Worm (Caenorhabditis elegans) whole organism, late embryonic: ENCODE results near the gene C33D9.10.
"Not testable (repeated sequence)": the region's sequence is repeated elsewhere in the genome, so short reads cannot be mapped to it uniquely, and the experiment has no call there.

Experiments
- T23F11.4 ChIP-seq: fragments of 200-800 bp; sonication (Bioruptor generic); optimal IDR thresholded peaks from 2 replicates; lab custom pipeline; 2018; ENCODE audit warnings: mild to moderate bottlenecking, missing genetic modification characterization, missing compliant biosample characterization
- Y22D7AL.16 ChIP-seq: sonication (generic microtip); optimal IDR thresholded peaks from 2 replicates; lab custom pipeline; 2016; ENCODE audit warnings: missing genetic modification characterization, missing compliant biosample characterization
- ceh-19 ChIP-seq: fragments of 200-800 bp; sonication (Bioruptor generic); optimal IDR thresholded peaks from 2 replicates; lab custom pipeline; 2018; ENCODE audit warnings: mild to moderate bottlenecking, missing genetic modification characterization, missing compliant biosample characterization
- ceh-2 ChIP-seq: sonication (generic microtip); optimal IDR thresholded peaks from 2 replicates; lab custom pipeline; 2016; ENCODE audit warnings: missing genotype, missing genetic modification characterization, missing compliant biosample characterization
- ceh-22 ChIP-seq: sonication (generic microtip); optimal IDR thresholded peaks from 2 replicates; lab custom pipeline; 2017; ENCODE audit warnings: missing biosample characterization, missing genetic modification characterization
- ceh-24 ChIP-seq: sonication (generic microtip); optimal IDR thresholded peaks from 2 replicates; lab custom pipeline; 2016; ENCODE audit warnings: mild to moderate bottlenecking, missing genetic modification characterization, missing compliant biosample characterization
- ceh-31 ChIP-seq: sonication (generic microtip); optimal IDR thresholded peaks from 2 replicates; lab custom pipeline; 2016; ENCODE audit warnings: missing genetic modification characterization, missing compliant biosample characterization
- ceh-45 ChIP-seq: fragments of 200-800 bp; sonication (Bioruptor generic); IDR thresholded peaks from 2 replicates; pipeline ENCODE4 v1.3.6; 2022; ENCODE audit warnings: missing genetic modification reagents, missing genetic modification characterization, missing compliant biosample characterization
- ceh-48 ChIP-seq: sonication (generic microtip); optimal IDR thresholded peaks from 2 replicates; lab custom pipeline; 2016; ENCODE audit warnings: missing genetic modification characterization, inconsistent platforms, missing compliant biosample characterization
- ceh-9 ChIP-seq: sonication (generic microtip); optimal IDR thresholded peaks from 2 replicates; lab custom pipeline; 2016; ENCODE audit warnings: mild to moderate bottlenecking, missing genetic modification characterization, inconsistent platforms, missing compliant biosample characterization
- dmd-4 ChIP-seq: sonication (generic microtip); optimal IDR thresholded peaks from 2 replicates; lab custom pipeline; 2016; ENCODE audit warnings: borderline replicate concordance, missing genetic modification characterization, missing compliant biosample characterization
- dve-1 ChIP-seq: sonication (generic microtip); optimal IDR thresholded peaks from 2 replicates; lab custom pipeline; 2017; ENCODE audit warnings: antibody characterized with exemption, mild to moderate bottlenecking, missing genetic modification characterization, missing compliant biosample characterization
- elt-2 ChIP-seq: sonication (generic microtip); optimal IDR thresholded peaks from 2 replicates; lab custom pipeline; 2016; ENCODE audit warnings: missing genetic modification reagents, missing genetic modification characterization, missing compliant biosample characterization
- fax-1 ChIP-seq: sonication (generic microtip); optimal IDR thresholded peaks from 2 replicates; lab custom pipeline; 2016; ENCODE audit warnings: missing genotype, missing genetic modification characterization, missing compliant biosample characterization
- hlh-13 ChIP-seq: fragments of 200-800 bp; sonication (Bioruptor generic); optimal IDR thresholded peaks from 2 replicates; lab custom pipeline; 2018; ENCODE audit warnings: mild to moderate bottlenecking, missing genetic modification characterization, missing compliant biosample characterization
- lim-6 ChIP-seq: sonication (generic microtip); optimal IDR thresholded peaks from 2 replicates; lab custom pipeline; 2016; ENCODE audit warnings: missing genetic modification characterization, missing compliant biosample characterization
- lin-11 ChIP-seq: fragments of 200-800 bp; sonication (Bioruptor generic); optimal IDR thresholded peaks from 2 replicates; lab custom pipeline; 2018; ENCODE audit warnings: mild to moderate bottlenecking, missing genetic modification characterization, missing compliant biosample characterization
- madf-2 ChIP-seq: sonication (generic microtip); optimal IDR thresholded peaks from 2 replicates; lab custom pipeline; 2017; ENCODE audit warnings: missing genetic modification characterization, missing compliant biosample characterization
- nfya-1 ChIP-seq: sonication (generic microtip); optimal IDR thresholded peaks from 2 replicates; lab custom pipeline; 2017; ENCODE audit warnings: missing genetic modification characterization, mild to moderate bottlenecking, missing compliant biosample characterization, antibody characterized with exemption, moderate library complexity
- nhr-11 ChIP-seq: fragments of 150-350 bp; optimal IDR thresholded peaks from 2 replicates; lab custom pipeline; 2014; ENCODE audit warnings: missing biosample characterization, missing genetic modification characterization
- nhr-232 ChIP-seq: sonication (generic microtip); optimal IDR thresholded peaks from 2 replicates; lab custom pipeline; 2016; ENCODE audit warnings: missing genetic modification characterization, missing compliant biosample characterization
- npax-4 ChIP-seq: sonication (generic microtip); optimal IDR thresholded peaks from 2 replicates; lab custom pipeline; 2016; ENCODE audit warnings: missing genetic modification characterization, missing compliant biosample characterization
- pha-2 ChIP-seq: sonication (generic microtip); optimal IDR thresholded peaks from 2 replicates; lab custom pipeline; 2017; ENCODE audit warnings: mild to moderate bottlenecking, missing genetic modification characterization, missing compliant biosample characterization
- pros-1 ChIP-seq: fragments of 150-350 bp; optimal IDR thresholded peaks from 2 replicates; lab custom pipeline; 2014; ENCODE audit warnings: missing biosample characterization, missing genetic modification reagents, missing genetic modification characterization
- unc-42 ChIP-seq: sonication (generic microtip); optimal IDR thresholded peaks from 2 replicates; lab custom pipeline; 2016; ENCODE audit warnings: missing genotype, missing genetic modification characterization, missing compliant biosample characterization
- zip-5 ChIP-seq: sonication (generic microtip); optimal IDR thresholded peaks from 2 replicates; lab custom pipeline; 2016; ENCODE audit warnings: missing genetic modification characterization, missing compliant biosample characterization

C33D9.10 gene

DNA sequence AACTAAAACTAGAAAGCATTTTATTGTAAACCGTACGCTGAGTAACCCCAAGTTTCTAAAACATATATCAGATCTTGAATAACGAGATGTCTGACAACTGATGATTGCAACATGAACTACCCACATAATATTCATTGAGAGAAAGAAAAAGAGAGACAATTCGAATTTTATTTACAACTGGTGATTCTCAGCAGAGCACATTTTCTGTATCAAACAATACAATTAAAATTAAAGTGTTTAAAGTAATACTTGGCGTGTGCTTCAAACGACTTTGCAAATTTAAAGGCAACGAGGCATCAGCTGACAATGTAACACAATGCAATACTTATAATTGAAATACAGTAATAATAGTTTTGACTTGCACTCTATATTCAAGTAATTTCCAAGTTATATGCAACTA is at the start of gene C33D9.10:
Gene C33D9.10, minus strand, starts transcription at position 101 of the 400 bp plus-strand sequence.
- not testable (repeated sequence) for TF ChIP-seq dve-1 (tag; lab: Kevin White, UChicago); lim-6; ceh-19

DNA sequence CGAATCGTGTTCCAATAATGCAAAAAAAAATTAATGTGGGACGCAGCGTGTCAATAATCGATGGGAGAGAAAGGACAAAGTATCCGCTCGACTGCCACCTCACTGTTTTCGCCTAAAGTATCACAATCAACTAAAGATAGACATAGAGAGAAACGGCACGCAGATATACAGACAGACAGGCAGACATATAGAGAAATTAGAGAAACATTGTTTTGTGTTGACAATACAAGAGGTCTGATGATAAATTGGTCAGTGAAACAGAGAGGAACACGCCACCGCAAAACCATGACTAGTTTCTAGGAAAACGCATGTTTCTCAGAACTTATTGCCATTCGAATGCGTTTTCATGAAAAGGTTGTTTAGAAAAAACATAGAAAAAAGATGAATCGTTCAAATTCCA is 42.6 kb upstream of the C33D9.10 start, which contains the start of gene T28C6.8:
Gene T28C6.8, minus strand, starts transcription at position 137 of the 400 bp plus-strand sequence.
- TF ChIP-seq fax-1 (tag; lab: Kevin White, UChicago) (no peak), hlh-13 (GFP tag; lab: Kevin White, UChicago) (no peak), pha-2 (tag; lab: Kevin White, UChicago) (no peak), elt-2 (no peak), dve-1 (tag; lab: Kevin White, UChicago) (peak; percentile 5), T23F11.4 (GFP tag; lab: Kevin White, UChicago) (no peak), ceh-24 (tag; lab: Kevin White, UChicago) (no peak), ceh-45 (no peak)

DNA sequence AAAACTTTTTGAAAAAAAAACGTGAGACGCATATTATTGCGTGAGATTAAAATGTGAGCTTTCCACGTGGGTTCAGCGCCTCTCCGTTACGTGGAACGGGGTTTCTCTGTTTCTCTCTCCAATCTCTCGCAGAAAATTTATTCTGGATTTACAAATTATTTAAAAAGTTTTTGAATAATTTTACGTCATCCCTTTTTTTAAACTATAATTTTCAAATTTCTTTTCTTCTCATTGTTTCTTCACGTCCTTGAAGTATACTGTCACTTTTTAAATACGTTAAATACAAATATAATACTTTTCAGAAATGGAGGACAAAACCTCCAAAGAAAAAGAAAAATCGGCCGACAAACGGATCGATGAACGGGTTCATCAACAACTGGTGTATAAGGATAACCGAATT is 39.6 kb upstream of the C33D9.10 start, which contains the start of gene T28C6.7:
Gene T28C6.7, plus strand, starts transcription at position 301 of the 400 bp plus-strand sequence.
- no peak for TF ChIP-seq npax-4 (tag; lab: Kevin White, UChicago)
- TF ChIP-seq madf-2 (tag; lab: Kevin White, UChicago) = no peak
- TF ChIP-seq fax-1 (tag; lab: Kevin White, UChicago) = no peak
- no peak for TF ChIP-seq nfya-1 (tag; lab: Kevin White, UChicago)
- no peak for TF ChIP-seq lin-11 (tag; lab: Kevin White, UChicago)
- TF ChIP-seq pros-1 (tag; lab: Kevin White, UChicago) = no peak
- TF ChIP-seq hlh-13 (GFP tag; lab: Kevin White, UChicago) = no peak
- no peak for TF ChIP-seq unc-42 (tag; lab: Kevin White, UChicago)
- no peak for TF ChIP-seq ceh-9
- TF ChIP-seq ceh-22 (tag; lab: Kevin White, UChicago) = no peak
- no peak for TF ChIP-seq pha-2 (tag; lab: Kevin White, UChicago)
- TF ChIP-seq lim-6 = no peak
- no peak for TF ChIP-seq dve-1 (tag; lab: Kevin White, UChicago)
- no peak for TF ChIP-seq zip-5 (tag; lab: Kevin White, UChicago)
- TF ChIP-seq ceh-31 (tag; lab: Kevin White, UChicago) = no peak
- no peak for TF ChIP-seq nhr-232 (tag; lab: Kevin White, UChicago)
- TF ChIP-seq, all 69 proteins: peak for 0

DNA sequence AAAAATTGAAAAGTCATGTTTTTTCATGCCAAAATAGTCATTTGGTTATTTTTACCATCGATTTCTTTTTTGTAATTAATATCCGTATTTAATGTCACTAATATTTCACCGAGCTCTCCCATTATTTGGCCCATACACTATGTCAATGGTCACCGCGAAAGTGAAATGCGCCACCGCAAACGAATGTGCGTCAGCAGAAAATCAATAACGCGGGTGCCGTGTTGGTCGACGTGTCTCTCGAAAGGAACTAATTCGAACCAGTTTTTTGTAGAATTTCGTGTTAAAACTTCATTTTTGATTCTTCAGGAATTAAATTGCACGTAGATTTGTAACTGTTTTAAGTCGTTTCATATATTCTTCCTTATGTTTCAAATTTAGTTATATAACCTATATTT is 38.7 kb upstream of the C33D9.10 start:
- no peak for TF ChIP-seq ceh-24 (tag; lab: Kevin White, UChicago)
- TF ChIP-seq nfya-1 (tag; lab: Kevin White, UChicago) = no peak
- TF ChIP-seq ceh-31 (tag; lab: Kevin White, UChicago) = no peak
- TF ChIP-seq fax-1 (tag; lab: Kevin White, UChicago) = no peak
- TF ChIP-seq ceh-9 = no peak
- peak; percentile 88 for TF ChIP-seq ceh-48 (tag; lab: Kevin White, UChicago)

DNA sequence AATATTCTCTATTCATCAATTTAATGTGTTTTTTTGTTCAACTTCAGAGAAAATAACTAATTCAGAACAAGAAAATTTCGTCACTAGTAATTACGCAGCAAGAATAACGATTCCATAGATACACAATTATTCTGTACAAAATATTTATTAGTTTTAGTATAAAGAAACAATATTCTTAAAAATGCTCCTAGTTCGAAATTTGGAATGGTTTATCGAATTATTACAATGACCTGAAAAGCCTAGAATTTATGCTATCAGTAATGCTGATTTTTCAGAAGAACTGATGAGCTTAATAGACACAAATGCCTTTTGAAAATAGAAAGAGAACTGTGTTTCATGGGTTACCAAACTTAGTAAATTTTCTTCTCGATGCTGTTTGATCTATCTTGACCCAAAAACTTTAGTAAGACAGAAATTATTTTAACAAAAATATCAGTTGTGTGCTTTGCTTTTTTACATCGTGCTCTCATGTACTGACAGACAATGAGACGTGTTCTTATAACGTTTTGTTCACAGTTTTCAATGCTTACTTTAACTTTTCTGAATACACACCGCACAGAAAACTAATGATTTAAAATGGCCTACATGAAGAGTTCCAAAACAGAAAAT is 38.2 kb upstream of the C33D9.10 start:
- TF ChIP-seq ceh-2 (tag; lab: Kevin White, UChicago) = no peak
- TF ChIP-seq dmd-4 (tag; lab: Kevin White, UChicago) = no peak
- TF ChIP-seq hlh-13 (GFP tag; lab: Kevin White, UChicago) = no peak

DNA sequence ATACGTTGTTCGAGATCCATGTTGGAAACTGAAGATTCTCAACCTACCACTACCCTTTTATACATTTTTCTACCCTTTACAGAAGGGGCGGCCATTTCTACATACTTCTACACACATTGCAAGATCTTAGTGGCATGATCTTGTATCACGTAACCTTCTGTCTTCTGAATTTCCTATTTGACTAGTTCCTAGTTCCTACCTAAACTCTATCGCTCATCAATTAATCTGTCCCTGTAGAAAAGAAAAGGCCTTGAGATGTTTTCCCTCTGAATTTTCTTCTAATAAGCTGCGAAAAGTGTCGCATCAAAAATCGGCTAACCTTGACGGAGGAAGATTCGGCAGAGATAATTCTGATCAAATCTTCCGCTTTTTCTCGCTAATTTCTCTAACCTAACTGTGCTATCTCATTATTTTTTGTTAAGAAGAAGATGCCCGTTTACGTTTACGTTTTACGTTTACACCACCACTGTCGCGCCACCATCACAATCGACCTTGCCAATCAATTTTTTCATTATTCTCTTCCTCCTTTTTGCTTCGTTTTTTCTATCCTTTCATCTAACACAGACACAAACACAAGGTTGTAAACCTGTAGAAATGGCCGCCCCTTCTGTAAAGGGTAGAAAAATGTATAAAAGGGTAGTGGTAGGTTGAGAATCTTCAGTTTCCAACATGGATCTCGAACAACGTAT is 36.3 kb upstream of the C33D9.10 start, which contains the start of the genes col-117 and col-3:
Gene col-117, minus strand, starts transcription at position 51 of the 689 bp plus-strand sequence.
Gene col-3, plus strand, starts transcription at position 639 of the 689 bp plus-strand sequence.
- no peak for TF ChIP-seq nhr-11 (tag; lab: Kevin White, UChicago)
- TF ChIP-seq Y22D7AL.16 (tag; lab: Kevin White, UChicago) = no peak
